Worm (Caenorhabditis elegans): ENCODE measurements around the gene F43D2.7.

DNA sequence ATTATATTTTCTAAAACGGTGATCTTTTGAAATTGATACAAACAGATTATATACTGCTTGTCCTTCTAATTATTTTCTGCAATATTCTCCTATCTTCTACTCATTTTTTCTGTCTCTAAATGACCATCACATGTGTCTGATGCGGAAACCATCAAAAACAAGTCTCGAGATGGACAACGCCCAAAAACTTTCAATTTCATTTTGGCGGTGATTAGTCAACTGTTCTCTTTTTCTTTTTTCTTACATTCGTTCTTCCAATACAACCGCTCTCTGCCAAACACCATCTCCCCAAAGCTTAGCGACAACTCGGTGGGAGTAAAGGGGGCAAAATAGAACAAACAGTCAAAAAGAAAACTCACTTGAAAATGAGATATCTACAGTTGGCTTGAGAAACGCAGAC, 6.7 kb downstream of the F43D2.7 start:
- TF ChIP-seq nhr-76 (tag; optimal IDR thresholded peaks at IDR 0.05): no peak
- no peak for TF ChIP-seq fos-1 (tag; optimal IDR thresholded peaks at IDR 0.05)
- TF ChIP-seq pha-4 (tag; optimal IDR thresholded peaks at IDR 0.05): no peak
- TF ChIP-seq sea-2 (GFP tag; optimal IDR thresholded peaks at IDR 0.05): no peak
- no peak for TF ChIP-seq nhr-12 (tag; optimal IDR thresholded peaks at IDR 0.05)
- no peak for TF ChIP-seq tbx-2 (tag; optimal IDR thresholded peaks at IDR 0.05)
- TF ChIP-seq nhr-77 (tag; optimal IDR thresholded peaks at IDR 0.05): no peak
- TF ChIP-seq nhr-25 (tag; optimal IDR thresholded peaks at IDR 0.05): no peak
- no peak for TF ChIP-seq pqm-1 (tag; optimal IDR thresholded peaks at IDR 0.05)

Measured in whole organism, L3 larva.